Worm (Caenorhabditis elegans) whole organism, L1 larva: ENCODE measurements around the gene nkcc-1.
A peak's percentile ranks its signal among the peaks of the same experiment; 100 is the strongest.

Source experiments
- C04F5.9 ChIP-seq: sonication (generic microtip); optimal IDR thresholded peaks from 2 replicates; lab custom pipeline; 2016; ENCODE audit warnings: missing genetic modification characterization, missing compliant biosample characterization
- Y116A8C.19 ChIP-seq: sonication (generic microtip); optimal IDR thresholded peaks from 2 replicates; lab custom pipeline; 2016; ENCODE audit warnings: missing compliant biosample characterization, missing genetic modification characterization, borderline replicate concordance
- aha-1 ChIP-seq: fragments of 150-350 bp; optimal IDR thresholded peaks from 2 replicates; lab custom pipeline; 2014; ENCODE audit warnings: missing biosample characterization, missing genetic modification characterization
- alr-1 ChIP-seq: fragments of 200-800 bp; sonication (Bioruptor generic); optimal IDR thresholded peaks from 2 replicates; lab custom pipeline; 2018; ENCODE audit warnings: borderline replicate concordance, mild to moderate bottlenecking, missing genetic modification characterization, missing compliant biosample characterization
- aly-2 ChIP-seq: fragments of 150-350 bp; optimal IDR thresholded peaks from 2 replicates; lab custom pipeline; 2014; ENCODE audit warnings: missing biosample characterization, missing genetic modification characterization
- ama-1 ChIP-seq: fragments of 150-350 bp; optimal IDR thresholded peaks from 2 replicates; lab custom pipeline; 2014
- ceh-63 ChIP-seq: fragments of 200-800 bp; sonication (Bioruptor generic); optimal IDR thresholded peaks from 2 replicates; lab custom pipeline; 2018; ENCODE audit warnings: mild to moderate bottlenecking, missing genetic modification characterization, missing compliant biosample characterization
- ceh-88 ChIP-seq: fragments of 200-800 bp; sonication (Bioruptor generic); IDR thresholded peaks from 2 replicates; pipeline ENCODE4 v1.3.6; 2022; ENCODE audit warnings: missing genetic modification characterization, missing compliant biosample characterization
- ceh-90 ChIP-seq: sonication (generic microtip); optimal IDR thresholded peaks from 2 replicates; lab custom pipeline; 2016; ENCODE audit warnings: missing genetic modification characterization, missing compliant biosample characterization
- dpl-1 ChIP-seq, 3 experiments: fragments of 150-350 bp in 2 of 3; sonication (generic microtip) in 1 of 3; optimal IDR thresholded peaks; 2 replicates each; lab custom pipeline; 2014 to 2017; ENCODE audit warnings: missing biosample characterization in 3 of 3, missing genetic modification characterization in 3 of 3, missing genetic modification reagents in 3 of 3
- dsc-1 ChIP-seq: sonication (generic microtip); optimal IDR thresholded peaks from 2 replicates; lab custom pipeline; 2016; ENCODE audit warnings: mild to moderate bottlenecking, missing genetic modification characterization, missing compliant biosample characterization
- efl-1 ChIP-seq, 4 experiments: fragments of 150-350 bp; optimal IDR thresholded peaks in 3 of 4; peaks in 1 of 4; 1 replicate in 1 of 4; 2 replicates in 3 of 4; lab custom pipeline; 2014; ENCODE audit warnings: missing biosample characterization in 2 of 4, missing genetic modification characterization in 2 of 4, missing genetic modification reagents in 2 of 4
- efl-3 ChIP-seq: fragments of 200-800 bp; sonication (Bioruptor generic); optimal IDR thresholded peaks from 2 replicates; lab custom pipeline; 2018; ENCODE audit warnings: mild to moderate bottlenecking, missing genetic modification characterization, missing compliant biosample characterization
- egl-27 ChIP-seq, 2 experiments: fragments of 150-350 bp in 1 of 2; sonication (generic microtip); optimal IDR thresholded peaks; 3 replicates each; lab custom pipeline; 2017 to 2018; ENCODE audit warnings: missing biosample characterization in 2 of 2, missing genetic modification characterization in 2 of 2, missing genetic modification reagents in 2 of 2
- ets-5 ChIP-seq: fragments of 200-800 bp; sonication (Bioruptor generic); IDR thresholded peaks from 2 replicates; pipeline ENCODE4 v1.3.6; 2022; ENCODE audit warnings: missing genetic modification characterization, missing compliant biosample characterization
- fkh-8 ChIP-seq: sonication (generic microtip); optimal IDR thresholded peaks from 2 replicates; lab custom pipeline; 2016; ENCODE audit warnings: mild to moderate bottlenecking, missing genetic modification characterization, missing compliant biosample characterization
- hpl-2 ChIP-seq: fragments of 150-350 bp; optimal IDR thresholded peaks from 2 replicates; lab custom pipeline; 2014; ENCODE audit warnings: missing biosample characterization, missing genetic modification reagents, missing genetic modification characterization
- isw-1 ChIP-seq: fragments of 200-800 bp; sonication (Bioruptor generic); IDR thresholded peaks from 2 replicates; pipeline ENCODE4 v1.3.6; 2022; ENCODE audit warnings: missing genetic modification characterization, missing compliant biosample characterization
- jun-1 ChIP-seq: fragments of 150-350 bp; optimal IDR thresholded peaks from 2 replicates; lab custom pipeline; 2014; ENCODE audit warnings: missing biosample characterization, missing genetic modification reagents, missing genetic modification characterization
- lin-14 ChIP-seq: fragments of 200-800 bp; sonication (Bioruptor generic); optimal IDR thresholded peaks from 2 replicates; lab custom pipeline; 2018; ENCODE audit warnings: mild to moderate bottlenecking, missing genetic modification characterization, moderate library complexity, missing compliant biosample characterization
- lin-15B ChIP-seq: fragments of 150-350 bp; sonication (generic microtip); optimal IDR thresholded peaks from 3 replicates; lab custom pipeline; 2014; ENCODE audit warnings: missing biosample characterization, missing genetic modification characterization
- lir-3 ChIP-seq: sonication (generic microtip); optimal IDR thresholded peaks from 2 replicates; lab custom pipeline; 2016; ENCODE audit warnings: mild to moderate bottlenecking, missing genetic modification characterization, moderate library complexity, missing compliant biosample characterization; ENCODE audit not compliant: poor library complexity
- lsy-2 ChIP-seq, 2 experiments: fragments of 150-350 bp; optimal IDR thresholded peaks; 2 replicates each; lab custom pipeline; 2014; ENCODE audit warnings: missing biosample characterization in 2 of 2, missing genetic modification characterization in 2 of 2
- mab-9 ChIP-seq: fragments of 200-800 bp; sonication (Bioruptor generic); IDR thresholded peaks from 2 replicates; pipeline ENCODE4 v1.3.6; 2022; ENCODE audit warnings: missing genetic modification reagents, missing genetic modification characterization, missing compliant biosample characterization
- mdl-1 ChIP-seq, 2 experiments: fragments of 150-350 bp; optimal IDR thresholded peaks; 2 replicates each; lab custom pipeline; 2014 to 2017; ENCODE audit warnings: missing biosample characterization in 2 of 2, missing genetic modification characterization in 2 of 2, inconsistent platforms in 1 of 2
- mef-2 ChIP-seq: fragments of 150-350 bp; optimal IDR thresholded peaks from 2 replicates; lab custom pipeline; 2014; ENCODE audit warnings: missing biosample characterization, missing genetic modification characterization
- nhr-11 ChIP-seq: fragments of 150-350 bp; optimal IDR thresholded peaks from 2 replicates; lab custom pipeline; 2014; ENCODE audit warnings: missing biosample characterization, missing genetic modification characterization
- nhr-12 ChIP-seq: sonication (generic microtip); optimal IDR thresholded peaks from 2 replicates; lab custom pipeline; 2017; ENCODE audit warnings: missing biosample characterization, missing genetic modification characterization
- nhr-19 ChIP-seq: fragments of 200-800 bp; sonication (Bioruptor generic); conservative IDR thresholded peaks from 2 replicates; pipeline ENCODE4 v1.3.6; 2022; ENCODE audit warnings: missing genetic modification characterization, missing compliant biosample characterization
- nhr-20 ChIP-seq: sonication (generic microtip); optimal IDR thresholded peaks from 2 replicates; lab custom pipeline; 2016; ENCODE audit warnings: mild to moderate bottlenecking, missing genetic modification characterization, missing compliant biosample characterization
- nhr-237 ChIP-seq: fragments of 150-350 bp; optimal IDR thresholded peaks from 2 replicates; lab custom pipeline; 2014; ENCODE audit warnings: missing biosample characterization, missing genetic modification characterization
- nhr-28 ChIP-seq: fragments of 150-350 bp; optimal IDR thresholded peaks from 2 replicates; lab custom pipeline; 2014; ENCODE audit warnings: missing biosample characterization, missing genetic modification characterization
- nhr-47 ChIP-seq: sonication (generic microtip); optimal IDR thresholded peaks from 2 replicates; lab custom pipeline; 2016; ENCODE audit warnings: mild to moderate bottlenecking, missing genetic modification characterization, moderate library complexity, missing compliant biosample characterization
- nhr-77 ChIP-seq: fragments of 150-350 bp; optimal IDR thresholded peaks from 2 replicates; lab custom pipeline; 2014; ENCODE audit warnings: missing biosample characterization, missing genetic modification characterization
- nhr-84 ChIP-seq: sonication (generic microtip); optimal IDR thresholded peaks from 2 replicates; lab custom pipeline; 2017; ENCODE audit warnings: missing biosample characterization, missing genetic modification characterization
- nhr-85 ChIP-seq: sonication (generic microtip); peaks from one replicate; lab custom pipeline; 2016; ENCODE audit warnings: missing genetic modification characterization, inconsistent platforms, missing compliant biosample characterization
- nhr-90 ChIP-seq: sonication (generic microtip); optimal IDR thresholded peaks from 2 replicates; lab custom pipeline; 2016; ENCODE audit warnings: mild to moderate bottlenecking, missing genetic modification characterization, missing compliant biosample characterization; ENCODE audit not compliant: poor library complexity
- pag-3 ChIP-seq: sonication (generic microtip); optimal IDR thresholded peaks from 2 replicates; lab custom pipeline; 2017; ENCODE audit warnings: missing genetic modification characterization, mild to moderate bottlenecking, missing compliant biosample characterization, antibody characterized with exemption, borderline replicate concordance; ENCODE audit not compliant: insufficient read depth
- pax-3 ChIP-seq: fragments of 200-800 bp; sonication (Bioruptor generic); optimal IDR thresholded peaks from 2 replicates; lab custom pipeline; 2018; ENCODE audit warnings: mild to moderate bottlenecking, missing genetic modification characterization, moderate library complexity, missing compliant biosample characterization
- rnt-1 ChIP-seq: sonication (generic microtip); optimal IDR thresholded peaks from 2 replicates; lab custom pipeline; 2016; ENCODE audit warnings: mild to moderate bottlenecking, missing genetic modification characterization, moderate library complexity, missing compliant biosample characterization
- skn-1 ChIP-seq: fragments of 150-350 bp; optimal IDR thresholded peaks from 2 replicates; lab custom pipeline; 2014; ENCODE audit warnings: missing biosample characterization, missing genetic modification characterization
- snu-23 ChIP-seq: sonication (generic microtip); optimal IDR thresholded peaks from 2 replicates; lab custom pipeline; 2016; ENCODE audit warnings: missing genetic modification characterization, missing compliant biosample characterization
- sptf-1 ChIP-seq: fragments of 150-350 bp; optimal IDR thresholded peaks from 2 replicates; lab custom pipeline; 2014; ENCODE audit warnings: missing biosample characterization, missing genetic modification characterization
- sup-37 ChIP-seq: fragments of 200-800 bp; sonication (Bioruptor generic); optimal IDR thresholded peaks from 2 replicates; lab custom pipeline; 2018; ENCODE audit warnings: mild to moderate bottlenecking, missing genetic modification characterization, missing compliant biosample characterization
- swsn-7 ChIP-seq: sonication (generic microtip); optimal IDR thresholded peaks from 2 replicates; lab custom pipeline; 2016; ENCODE audit warnings: missing genetic modification characterization, missing compliant biosample characterization
- tlp-1 ChIP-seq: fragments of 150-350 bp; optimal IDR thresholded peaks from 2 replicates; lab custom pipeline; 2014; ENCODE audit warnings: missing biosample characterization, missing genetic modification characterization
- unc-130 ChIP-seq: fragments of 150-350 bp; optimal IDR thresholded peaks from 2 replicates; lab custom pipeline; 2017; ENCODE audit warnings: missing biosample characterization, missing genetic modification characterization, inconsistent platforms
- unc-62 ChIP-seq: fragments of 150-350 bp; optimal IDR thresholded peaks from 2 replicates; lab custom pipeline; 2014; ENCODE audit warnings: missing biosample characterization, missing genetic modification reagents, missing genetic modification characterization
- unc-86 ChIP-seq: sonication (generic microtip); optimal IDR thresholded peaks from 2 replicates; lab custom pipeline; 2016; ENCODE audit warnings: missing genetic modification characterization, missing compliant biosample characterization
- vab-15 ChIP-seq: sonication (generic microtip); optimal IDR thresholded peaks from 2 replicates; lab custom pipeline; 2017; ENCODE audit warnings: missing genotype, mild to moderate bottlenecking, missing genetic modification characterization, missing compliant biosample characterization
- xbp-1 ChIP-seq: sonication (generic microtip); optimal IDR thresholded peaks from 2 replicates; lab custom pipeline; 2016; ENCODE audit warnings: missing genetic modification characterization, missing compliant biosample characterization
- zip-4 ChIP-seq: fragments of 200-800 bp; sonication (Bioruptor generic); optimal IDR thresholded peaks from 2 replicates; lab custom pipeline; 2018; ENCODE audit warnings: mild to moderate bottlenecking, missing genetic modification characterization, moderate library complexity, missing compliant biosample characterization
- ztf-4 ChIP-seq: fragments of 150-350 bp; optimal IDR thresholded peaks from 2 replicates; lab custom pipeline; 2014; ENCODE audit warnings: missing biosample characterization, missing genetic modification characterization

The nkcc-1 gene

ce11 chrIV:14070992-14071289 is 52.9 kb downstream of the nkcc-1 start:
- no peak for TF ChIP-seq alr-1 (tag; lab: Kevin White, UChicago)
- TF ChIP-seq hpl-2: no peak
- peak; percentile 93 for TF ChIP-seq nhr-85 (tag; lab: Kevin White, UChicago)
- peak; percentile 81 to 85 (median 82) for TF ChIP-seq dpl-1 (GFP tag; optimal IDR thresholded peaks at IDR 0.05; lab: Kevin White, UChicago)
- peak; percentile 92 for TF ChIP-seq fkh-8
- peak; percentile 60 for TF ChIP-seq nhr-237 (tag; lab: Kevin White, UChicago)
- TF ChIP-seq unc-86: peak; percentile 86
- peak; percentile 92 for TF ChIP-seq lin-15B (tag; lab: Kevin White, UChicago)
- TF ChIP-seq lir-3: no peak
- TF ChIP-seq Y116A8C.19 (tag; lab: Kevin White, UChicago): no peak
- peak; percentile 91 for TF ChIP-seq lin-14
- TF ChIP-seq efl-1 (optimal IDR thresholded peaks at IDR 0.05; lab: Kevin White, UChicago): peak; percentile 90 to 97
- TF ChIP-seq efl-1 (GFP tag; optimal IDR thresholded peaks at IDR 0.05 in 1 of 2; lab: Kevin White, UChicago): peak; percentile 80 to 97
- peak; percentile 37 for TF ChIP-seq vab-15 (tag; lab: Kevin White, UChicago)
- no peak for TF ChIP-seq sup-37 (GFP tag; lab: Kevin White, UChicago)
- TF ChIP-seq nhr-11 (tag; lab: Kevin White, UChicago): peak; percentile 44
- peak; percentile 82 for TF ChIP-seq pax-3
- peak; percentile 87 for TF ChIP-seq swsn-7 (tag; lab: Kevin White, UChicago)
- no peak for TF ChIP-seq aha-1 (tag; lab: Kevin White, UChicago)
- TF ChIP-seq rnt-1 (tag; lab: Kevin White, UChicago): peak; percentile 96
- no peak for TF ChIP-seq unc-62 (GFP tag; lab: Kevin White, UChicago)
- no peak for TF ChIP-seq nhr-84
- TF ChIP-seq nhr-12 (tag; lab: Kevin White, UChicago): no peak
- peak; percentile 71 for TF ChIP-seq nhr-77 (tag; lab: Kevin White, UChicago)
- TF ChIP-seq ets-5 (GFP tag; lab: Robert Waterston, UW): no peak
- TF ChIP-seq nhr-19 (GFP tag; lab: Robert Waterston, UW): peak; percentile 82
- TF ChIP-seq lsy-2 (tag; optimal IDR thresholded peaks at IDR 0.05; lab: Kevin White, UChicago): peak; percentile 91 to 96
- TF ChIP-seq C04F5.9: no peak
- no peak for TF ChIP-seq efl-3 (GFP tag; lab: Kevin White, UChicago)
- no peak for TF ChIP-seq pag-3 (tag; lab: Kevin White, UChicago)
- no peak for TF ChIP-seq nhr-28 (tag; lab: Kevin White, UChicago)
- peak; percentile 80 for TF ChIP-seq jun-1 (tag; lab: Kevin White, UChicago)
- TF ChIP-seq snu-23 (GFP tag; lab: Kevin White, UChicago): peak; percentile 93
- TF ChIP-seq egl-27 (tag; optimal IDR thresholded peaks at IDR 0.05; lab: Kevin White, UChicago): peak in 1 of 2 experiments; percentile 42
- TF ChIP-seq mef-2 (tag; lab: Kevin White, UChicago): peak; percentile 5
- TF ChIP-seq nhr-90 (tag; lab: Kevin White, UChicago): peak; percentile 79
- peak; percentile 82 for TF ChIP-seq ama-1 (lab: Kevin White, UChicago)
- TF ChIP-seq mab-9 (GFP tag; lab: Robert Waterston, UW): no peak
- TF ChIP-seq ceh-90 (tag; lab: Kevin White, UChicago): no peak
- peak; percentile 85 for TF ChIP-seq isw-1 (GFP tag; lab: Robert Waterston, UW)
- peak; percentile 85 for TF ChIP-seq xbp-1 (tag; lab: Kevin White, UChicago)
- peak; percentile 89 for TF ChIP-seq nhr-47 (tag; lab: Kevin White, UChicago)
- no peak for TF ChIP-seq zip-4 (GFP tag; lab: Kevin White, UChicago)
- peak; percentile 83 for TF ChIP-seq nhr-20 (tag; lab: Kevin White, UChicago)
- TF ChIP-seq mdl-1 (tag; optimal IDR thresholded peaks at IDR 0.05; lab: Kevin White, UChicago): peak in 1 of 2 experiments; percentile 80
- TF ChIP-seq tlp-1: no peak
- no peak; the same call in 1 of the 2 replicates for TF ChIP-seq ceh-88 (GFP tag; lab: Robert Waterston, UW)
- peak; percentile 54 for TF ChIP-seq ztf-4
- peak; percentile 65 for TF ChIP-seq unc-130 (tag; lab: Kevin White, UChicago)
- peak; percentile 63 for TF ChIP-seq aly-2 (tag; lab: Kevin White, UChicago)
- TF ChIP-seq skn-1: peak; percentile 59
- TF ChIP-seq sptf-1: no peak
- no peak for TF ChIP-seq ceh-63
- peak; percentile 58 for TF ChIP-seq dsc-1
